Fruit fly (Drosophila melanogaster): ENCODE measurements around the gene CG32750.

Gene CG32750

DNA sequence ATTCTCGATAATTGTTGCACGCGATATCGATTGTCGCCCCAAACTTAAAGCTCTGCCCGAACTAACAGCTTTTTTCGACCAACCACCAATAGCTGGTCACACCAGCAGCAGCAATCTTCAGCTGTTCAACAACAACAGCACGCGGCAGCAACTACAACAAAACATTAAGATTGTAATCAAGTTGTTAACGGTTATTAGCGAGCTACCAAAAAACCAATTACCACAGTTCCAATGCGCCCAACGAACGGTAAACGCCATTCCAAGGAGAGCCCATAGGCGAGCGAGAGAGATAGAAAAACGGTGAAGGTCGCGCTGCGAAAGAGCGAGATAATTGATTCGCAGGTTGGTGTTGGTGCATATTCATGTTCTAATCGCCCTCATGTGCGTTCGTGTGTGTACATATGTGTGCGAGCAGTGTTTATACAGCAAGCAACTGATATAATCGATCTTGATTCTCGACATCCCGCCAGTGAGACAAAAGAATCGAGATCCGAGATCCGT is 23.7 kb upstream of the CG32750 start, which contains the start of gene Efr (continued):
- TF ChIP-seq gsb (GFP tag; IDR thresholded peaks at IDR 0.05) = no peak
- TF ChIP-seq Fer2 (tag; optimal IDR thresholded peaks at IDR 0.05) = no peak
- TF ChIP-seq lab (GFP tag; optimal IDR thresholded peaks at IDR 0.05) = peak; percentile 33
- no peak for TF ChIP-seq zfh2 (GFP tag; optimal IDR thresholded peaks at IDR 0.05)
- TF ChIP-seq maf-S (GFP tag; optimal IDR thresholded peaks at IDR 0.05) = no peak
- TF ChIP-seq CG13624 (GFP tag; optimal IDR thresholded peaks at IDR 0.05) = no peak
- TF ChIP-seq Atf3 (GFP tag; optimal IDR thresholded peaks at IDR 0.05) = no peak
- TF ChIP-seq bowl (GFP tag; IDR thresholded peaks at IDR 0.05) = no peak
- TF ChIP-seq so (GFP tag; IDR thresholded peaks at IDR 0.05) = no peak
- TF ChIP-seq ci (GFP tag; IDR thresholded peaks at IDR 0.05) = 0 out of 3 replicates have a peak, but pooled peaks have one; percentile 40
- no peak for TF ChIP-seq CG1024 (GFP tag; IDR thresholded peaks at IDR 0.05)
- no peak for TF ChIP-seq Bgb (GFP tag; IDR thresholded peaks at IDR 0.05; ENCODE audit: partially characterized antibody)
- peak; percentile 48 for TF ChIP-seq CG9797 (GFP tag; optimal IDR thresholded peaks at IDR 0.05)
- no peak for TF ChIP-seq wdn (GFP tag; IDR thresholded peaks at IDR 0.05)
- peak; percentile 52 for TF ChIP-seq unc-4 (GFP tag; IDR thresholded peaks at IDR 0.05; ENCODE audit: partially characterized antibody)
- no peak for TF ChIP-seq ro (GFP tag; IDR thresholded peaks at IDR 0.05)
- TF ChIP-seq CG10147 (GFP tag; optimal IDR thresholded peaks at IDR 0.05) = peak; percentile 10
- TF ChIP-seq Fer1 (GFP tag; optimal IDR thresholded peaks at IDR 0.05) = peak; percentile 15
- TF ChIP-seq tgo (GFP tag; IDR thresholded peaks at IDR 0.05) = no peak
- TF ChIP-seq jing (GFP tag; optimal IDR thresholded peaks at IDR 0.05) = no peak
- 0 out of 3 replicates have a peak, but pooled peaks have one; percentile 24 for TF ChIP-seq CG34224 (GFP tag; IDR thresholded peaks at IDR 0.05; ENCODE audit: partially characterized antibody)
- peak; percentile 17 for TF ChIP-seq CG13894 (tag; optimal IDR thresholded peaks at IDR 0.05)
- TF ChIP-seq CG15269 (tag; optimal IDR thresholded peaks at IDR 0.05) = no peak
- TF ChIP-seq CG10431 (GFP tag; optimal IDR thresholded peaks at IDR 0.05) = no peak
- TF ChIP-seq CG31388 (GFP tag; optimal IDR thresholded peaks at IDR 0.05) = no peak
- peak; percentile 27; the same call in 1 of the 2 replicates for TF ChIP-seq amos (GFP tag; IDR thresholded peaks at IDR 0.05; ENCODE audit: partially characterized antibody)
- no peak for TF ChIP-seq CG6765 (GFP tag; optimal IDR thresholded peaks at IDR 0.05)
- 0 out of 2 replicates have a peak, but pooled peaks have one; percentile 16 for TF ChIP-seq sob (GFP tag; IDR thresholded peaks at IDR 0.05)
- TF ChIP-seq CG2875 (GFP tag; optimal IDR thresholded peaks at IDR 0.05) = no peak
- no peak for TF ChIP-seq bcd (GFP tag; optimal IDR thresholded peaks at IDR 0.05)
- peak; percentile 93 for TF ChIP-seq abd-A (tag; optimal IDR thresholded peaks at IDR 0.05)
- no peak for TF ChIP-seq NC2α (GFP tag; optimal IDR thresholded peaks at IDR 0.05)
- no peak for TF ChIP-seq HLH54F (GFP tag; optimal IDR thresholded peaks at IDR 0.05)
- TF ChIP-seq Dp (GFP tag; optimal IDR thresholded peaks at IDR 0.05) = peak; percentile 84
- TF ChIP-seq Ets97D (GFP tag; optimal IDR thresholded peaks at IDR 0.05) = no peak
- TF ChIP-seq CG15479 (GFP tag; optimal IDR thresholded peaks at IDR 0.05) = peak; percentile 10
- no peak for TF ChIP-seq onecut (GFP tag; IDR thresholded peaks at IDR 0.05)
- peak; percentile 55 for TF ChIP-seq kni (GFP tag; optimal IDR thresholded peaks at IDR 0.05)
- no peak for TF ChIP-seq CG31441 (GFP tag; IDR thresholded peaks at IDR 0.05)
- TF ChIP-seq ind (GFP tag; optimal IDR thresholded peaks at IDR 0.05) = no peak
- TF ChIP-seq sug (tag; optimal IDR thresholded peaks at IDR 0.05) = peak; percentile 71
- peak; percentile 15 for TF ChIP-seq stwl (tag; optimal IDR thresholded peaks at IDR 0.05)
- TF ChIP-seq BtbVII (GFP tag; optimal IDR thresholded peaks at IDR 0.05) = peak; percentile 13
- peak in 1 of 2 experiments; percentile 83 for TF ChIP-seq crp (GFP tag; optimal IDR thresholded peaks at IDR 0.05)
- TF ChIP-seq Sry-β (GFP tag; optimal IDR thresholded peaks at IDR 0.05) = no peak
- TF ChIP-seq HHEX (GFP tag; optimal IDR thresholded peaks at IDR 0.05) = peak; percentile 36
- peak; percentile 32; the same call in 1 of the 2 replicates for TF ChIP-seq vvl (GFP tag; IDR thresholded peaks at IDR 0.05)
- TF ChIP-seq klu (GFP tag; IDR thresholded peaks at IDR 0.05) = no peak
- TF ChIP-seq Adf1 (GFP tag; IDR thresholded peaks at IDR 0.05) = peak; percentile 59
- no peak for TF ChIP-seq odd (GFP tag; optimal IDR thresholded peaks at IDR 0.05)
